Fruit fly (Drosophila melanogaster) whole organism, prepupa: Measurements from ENCODE around the gene CG32647.
A peak's percentile ranks its signal among the peaks of the same experiment; 100 is the strongest.

ENCODE experiments used
- Blimp-1 ChIP-seq: fragments of 200-800 bp; sonication (Bioruptor generic); optimal IDR thresholded peaks from 3 replicates; lab custom pipeline; 2017; ENCODE audit warnings: missing biosample characterization, missing genetic modification characterization, mild to moderate bottlenecking, moderate library complexity, missing genetic modification reagents
- CG10631 ChIP-seq: fragments of 200-800 bp; sonication (Bioruptor generic); optimal IDR thresholded peaks from 2 replicates; lab custom pipeline; 2016; ENCODE audit warnings: missing biosample characterization, missing genetic modification characterization
- CG10669 ChIP-seq: fragments of 200-800 bp; sonication (Bioruptor generic); optimal IDR thresholded peaks from 3 replicates; lab custom pipeline; 2018; ENCODE audit warnings: missing biosample characterization, mild to moderate bottlenecking, missing genetic modification characterization, moderate library complexity
- CG11294 ChIP-seq: fragments of 200-800 bp; sonication (Bioruptor generic); IDR thresholded peaks from 2 replicates; pipeline ENCODE4 v1.3.6; 2022; ENCODE audit warnings: missing biosample characterization, missing genetic modification characterization
- CG11902 ChIP-seq: fragments of 200-800 bp; sonication (Bioruptor generic); optimal IDR thresholded peaks from 3 replicates; lab custom pipeline; 2016; ENCODE audit warnings: missing biosample characterization, missing genetic modification characterization
- CG16779 ChIP-seq: fragments of 200-800 bp; sonication (Bioruptor generic); optimal IDR thresholded peaks from 3 replicates; lab custom pipeline; 2017; ENCODE audit warnings: missing biosample characterization, mild to moderate bottlenecking, missing genetic modification characterization
- CG31627 ChIP-seq: fragments of 200-800 bp; sonication (Bioruptor generic); optimal IDR thresholded peaks from 3 replicates; lab custom pipeline; 2016; ENCODE audit warnings: missing biosample characterization, missing genetic modification characterization
- CG32006 ChIP-seq: fragments of 200-800 bp; sonication (Bioruptor generic); optimal IDR thresholded peaks from 3 replicates; lab custom pipeline; 2017; ENCODE audit warnings: missing biosample characterization, mild to moderate bottlenecking, missing genetic modification characterization
- CG34406 ChIP-seq: fragments of 200-800 bp; sonication (Bioruptor generic); optimal IDR thresholded peaks from 3 replicates; lab custom pipeline; 2016; ENCODE audit warnings: missing biosample characterization, missing genetic modification characterization
- CG3919 ChIP-seq: fragments of 200-800 bp; sonication (Bioruptor generic); optimal IDR thresholded peaks from 3 replicates; lab custom pipeline; 2016; ENCODE audit warnings: missing biosample characterization, missing genetic modification characterization
- CG4318 ChIP-seq: fragments of 200-800 bp; sonication (Bioruptor generic); optimal IDR thresholded peaks from 3 replicates; lab custom pipeline; 2017; ENCODE audit warnings: missing biosample characterization, mild to moderate bottlenecking, missing genetic modification characterization
- CG6163 ChIP-seq: fragments of 200-800 bp; sonication (Bioruptor generic); IDR thresholded peaks from 3 replicates; pipeline ENCODE4 v1.3.6; 2022; ENCODE audit warnings: missing biosample characterization, missing genetic modification characterization
- CG6276 ChIP-seq: fragments of 200-800 bp; sonication (Bioruptor generic); optimal IDR thresholded peaks from 2 replicates; lab custom pipeline; 2017; ENCODE audit warnings: missing biosample characterization, mild to moderate bottlenecking, missing genetic modification characterization
- CG6792 ChIP-seq: fragments of 200-800 bp; sonication (Bioruptor generic); optimal IDR thresholded peaks from 3 replicates; lab custom pipeline; 2016; ENCODE audit warnings: missing biosample characterization, missing genetic modification characterization
- CG6808 ChIP-seq: fragments of 200-800 bp; sonication (Bioruptor generic); optimal IDR thresholded peaks from 3 replicates; lab custom pipeline; 2017; ENCODE audit warnings: missing biosample characterization, missing genetic modification characterization, mild to moderate bottlenecking, moderate library complexity, missing genetic modification reagents
- CG7368 ChIP-seq: fragments of 200-800 bp; sonication (Bioruptor generic); optimal IDR thresholded peaks from 3 replicates; lab custom pipeline; 2016; ENCODE audit warnings: missing biosample characterization, missing genetic modification characterization
- CG8319 ChIP-seq: fragments of 200-800 bp; sonication (Bioruptor generic); optimal IDR thresholded peaks from 3 replicates; lab custom pipeline; 2016; ENCODE audit warnings: missing biosample characterization, missing genetic modification characterization
- CG8632 ChIP-seq: fragments of 200-800 bp; sonication (Bioruptor generic); optimal IDR thresholded peaks from 3 replicates; lab custom pipeline; 2016; ENCODE audit warnings: missing biosample characterization, missing genetic modification characterization
- Eip75B ChIP-seq: fragments of 200-800 bp; sonication (Bioruptor generic); optimal IDR thresholded peaks from 3 replicates; lab custom pipeline; 2016; ENCODE audit warnings: missing biosample characterization, missing genetic modification characterization
- Eip78C ChIP-seq: fragments of 200-800 bp; sonication (Bioruptor generic); peaks from one replicate; lab custom pipeline; 2016; ENCODE audit warnings: missing biosample characterization, missing genetic modification characterization
- Ets21C ChIP-seq: fragments of 200-800 bp; sonication (Bioruptor generic); optimal IDR thresholded peaks from 3 replicates; lab custom pipeline; 2016; ENCODE audit warnings: missing biosample characterization, missing genetic modification characterization
- Ets96B ChIP-seq: fragments of 200-800 bp; optimal IDR thresholded peaks from 2 replicates; lab custom pipeline; 2019; ENCODE audit warnings: missing biosample characterization, mild to moderate bottlenecking, missing genetic modification characterization, moderate library complexity
- Gug ChIP-seq: fragments of 200-800 bp; sonication (Bioruptor generic); IDR thresholded peaks from 2 replicates; pipeline ENCODE4 v1.3.6; 2022; ENCODE audit warnings: missing biosample characterization, missing genetic modification characterization
- Hr38 ChIP-seq: sonication (Bioruptor generic); optimal IDR thresholded peaks from 2 replicates; lab custom pipeline; 2016; ENCODE audit warnings: missing biosample characterization, missing genetic modification characterization
- Hr39 ChIP-seq: fragments of 200-800 bp; sonication (Bioruptor generic); optimal IDR thresholded peaks from 2 replicates; lab custom pipeline; 2016; ENCODE audit warnings: missing biosample characterization, missing genetic modification characterization
- Hr4 ChIP-seq: fragments of 200-800 bp; sonication (Bioruptor generic); optimal IDR thresholded peaks from 3 replicates; lab custom pipeline; 2016; ENCODE audit warnings: missing biosample characterization, missing genetic modification characterization
- Lpt ChIP-seq: fragments of 200-800 bp; sonication (Bioruptor generic); optimal IDR thresholded peaks from 3 replicates; lab custom pipeline; 2016; ENCODE audit warnings: missing biosample characterization, missing genetic modification characterization
- OdsH ChIP-seq: fragments of 200-800 bp; sonication (Bioruptor generic); optimal IDR thresholded peaks from 3 replicates; lab custom pipeline; 2016; ENCODE audit warnings: missing biosample characterization, missing genetic modification characterization
- Sox102F ChIP-seq: fragments of 200-800 bp; sonication (Bioruptor generic); optimal IDR thresholded peaks from 2 replicates; lab custom pipeline; 2016; ENCODE audit warnings: missing biosample characterization, mild to moderate bottlenecking, missing genetic modification characterization
- Sox14 ChIP-seq: fragments of 200-800 bp; sonication (Bioruptor generic); optimal IDR thresholded peaks from 3 replicates; lab custom pipeline; 2016; ENCODE audit warnings: missing biosample characterization, missing genetic modification characterization
- achi ChIP-seq: fragments of 200-800 bp; sonication (Bioruptor generic); optimal IDR thresholded peaks from 3 replicates; lab custom pipeline; 2016; ENCODE audit warnings: missing biosample characterization, missing genetic modification characterization
- cyc ChIP-seq: fragments of 200-800 bp; sonication (Bioruptor generic); optimal IDR thresholded peaks from 3 replicates; lab custom pipeline; 2016; ENCODE audit warnings: missing biosample characterization, missing genetic modification characterization
- dac ChIP-seq: fragments of 200-800 bp; sonication (Bioruptor generic); optimal IDR thresholded peaks from 2 replicates; lab custom pipeline; 2017; ENCODE audit warnings: missing biosample characterization, mild to moderate bottlenecking, missing genetic modification characterization
- dsx ChIP-seq: fragments of 200-800 bp; optimal IDR thresholded peaks from 3 replicates; lab custom pipeline; 2019; ENCODE audit warnings: missing biosample characterization, mild to moderate bottlenecking, missing genetic modification characterization, moderate library complexity; ENCODE audit not compliant: poor library complexity, severe bottlenecking
- eg ChIP-seq: fragments of 200-800 bp; sonication (Bioruptor generic); IDR thresholded peaks from 3 replicates; pipeline ENCODE4 v1.3.6; 2022; ENCODE audit warnings: missing biosample characterization, missing genetic modification characterization
- fd59A ChIP-seq: fragments of 200-800 bp; sonication (Bioruptor generic); optimal IDR thresholded peaks from 2 replicates; lab custom pipeline; 2017; ENCODE audit warnings: missing biosample characterization, mild to moderate bottlenecking, missing genetic modification characterization, missing genetic modification reagents
- fkh ChIP-seq: fragments of 200-800 bp; sonication (Bioruptor generic); optimal IDR thresholded peaks from 3 replicates; lab custom pipeline; 2017; ENCODE audit warnings: missing biosample characterization, mild to moderate bottlenecking, missing genetic modification characterization, moderate library complexity
- lz ChIP-seq: fragments of 200-800 bp; sonication (Bioruptor generic); optimal IDR thresholded peaks from 3 replicates; lab custom pipeline; 2016; ENCODE audit warnings: missing biosample characterization, missing genetic modification characterization
- net ChIP-seq: fragments of 200-800 bp; sonication (Bioruptor generic); optimal IDR thresholded peaks from 3 replicates; lab custom pipeline; 2016; ENCODE audit warnings: missing biosample characterization, missing genetic modification characterization
- pdm3 ChIP-seq: fragments of 200-800 bp; sonication (Bioruptor generic); optimal IDR thresholded peaks from 3 replicates; lab custom pipeline; 2016; ENCODE audit warnings: missing biosample characterization, missing genetic modification characterization
- spab ChIP-seq: fragments of 200-800 bp; sonication (Bioruptor generic); optimal IDR thresholded peaks from 2 replicates; lab custom pipeline; 2017; ENCODE audit warnings: missing biosample characterization, mild to moderate bottlenecking, missing genetic modification characterization, missing genetic modification reagents
- ss ChIP-seq, 2 experiments: fragments of 200-800 bp; sonication (Bioruptor generic); optimal IDR thresholded peaks; 2 replicates in 1 of 2; 3 replicates in 1 of 2; lab custom pipeline; 2017 to 2018; ENCODE audit warnings: mild to moderate bottlenecking in 2 of 2, missing biosample characterization in 2 of 2, missing genetic modification characterization in 2 of 2, moderate library complexity in 1 of 2
- svp ChIP-seq: fragments of 200-800 bp; sonication (Bioruptor generic); peaks from one replicate; lab custom pipeline; 2016; ENCODE audit warnings: missing biosample characterization, missing genetic modification characterization
- topi ChIP-seq: fragments of 200-800 bp; sonication (Bioruptor generic); optimal IDR thresholded peaks from 3 replicates; lab custom pipeline; 2016; ENCODE audit warnings: missing biosample characterization, missing genetic modification characterization
- vri ChIP-seq: fragments of 200-800 bp; sonication (Bioruptor generic); optimal IDR thresholded peaks from 3 replicates; lab custom pipeline; 2016; ENCODE audit warnings: missing biosample characterization, mild to moderate bottlenecking, missing genetic modification characterization

Gene CG32647

dm6 chrX:12753602-12754347 lies 31.0 kb downstream of the CG32647 start (continued):
- TF ChIP-seq achi (GFP tag; lab: Kevin White, UChicago) = no peak
- TF ChIP-seq topi = no peak
- TF ChIP-seq eg (GFP tag; lab: Robert Waterston, UW) = peak; percentile 81
- TF ChIP-seq CG8632 (GFP tag; lab: Kevin White, UChicago) = peak; percentile 53
- TF ChIP-seq Blimp-1 (GFP tag; lab: Kevin White, UChicago) = no peak
- no peak for TF ChIP-seq Hr39 (GFP tag; lab: Kevin White, UChicago)
- no peak for TF ChIP-seq CG31627 (GFP tag; lab: Kevin White, UChicago)
- TF ChIP-seq CG10669 (GFP tag; lab: Kevin White, UChicago) = peak; percentile 31
- peak; percentile 36 for TF ChIP-seq CG6808 (GFP tag; lab: Kevin White, UChicago)
- TF ChIP-seq ss (GFP tag; optimal IDR thresholded peaks at IDR 0.05; lab: Kevin White, UChicago) = peak; percentile 47 to 84
- TF ChIP-seq CG8319 (GFP tag; lab: Kevin White, UChicago) = peak; percentile 28
- no peak for TF ChIP-seq lz (GFP tag; lab: Kevin White, UChicago)
- TF ChIP-seq CG3919 (GFP tag; lab: Kevin White, UChicago) = no peak
- TF ChIP-seq svp (GFP tag; lab: Kevin White, UChicago) = peak; percentile 96
- TF ChIP-seq cyc (GFP tag; lab: Kevin White, UChicago) = no peak
- no peak for TF ChIP-seq Hr38
- peak; percentile 32; the same call in 1 of the 2 replicates for TF ChIP-seq CG11294 (GFP tag; lab: Robert Waterston, UW)
- TF ChIP-seq Eip75B (GFP tag; lab: Kevin White, UChicago) = no peak

- TF ChIP-seq achi (GFP tag; lab: Kevin White, UChicago) (peak; percentile 99), pdm3 (peak; percentile 100), Ets21C (GFP tag; lab: Kevin White, UChicago) (peak; percentile 99), Hr39 (GFP tag; lab: Kevin White, UChicago) (peak; percentile 100), Eip78C (GFP tag; lab: Kevin White, UChicago) (peak; percentile 100), spab (GFP tag; lab: Kevin White, UChicago) (peak; percentile 100), Eip75B (GFP tag; lab: Kevin White, UChicago) (peak; percentile 100), Blimp-1 (GFP tag; lab: Kevin White, UChicago) (peak; percentile 98), dac (GFP tag; lab: Kevin White, UChicago) (peak; percentile 99), svp (GFP tag; lab: Kevin White, UChicago) (peak; percentile 100), CG10669 (GFP tag; lab: Kevin White, UChicago) (peak; percentile 100), Hr4 (peak; percentile 94), CG32006 (GFP tag; lab: Kevin White, UChicago) (peak; percentile 99), CG6808 (GFP tag; lab: Kevin White, UChicago) (peak; percentile 99), OdsH (GFP tag; lab: Kevin White, UChicago) (peak; percentile 100), CG10631 (GFP tag; lab: Kevin White, UChicago) (peak; percentile 100), CG4318 (GFP tag; lab: Kevin White, UChicago) (peak; percentile 98), Ets96B (tag; lab: Kevin White, UChicago) (peak; percentile 100), CG8319 (GFP tag; lab: Kevin White, UChicago) (peak; percentile 99), Sox14 (GFP tag; lab: Kevin White, UChicago) (peak; percentile 100), dsx (GFP tag; lab: Kevin White, UChicago) (peak; percentile 99), Sox102F (peak; percentile 100), Gug (GFP tag; lab: Robert Waterston, UW) (peak; percentile 99), CG11902 (peak; percentile 99), CG6792 (GFP tag; lab: Kevin White, UChicago) (peak; percentile 100), fd59A (peak; percentile 100), CG34406 (peak; percentile 100), CG8632 (GFP tag; lab: Kevin White, UChicago) (peak; percentile 100), CG6163 (GFP tag; lab: Robert Waterston, UW) (peak; percentile 100), CG7368 (GFP tag; lab: Kevin White, UChicago) (peak; percentile 99), net (GFP tag; lab: Kevin White, UChicago) (peak; percentile 100), vri (GFP tag; lab: Kevin White, UChicago) (peak; percentile 99), topi (peak; percentile 100), Lpt (peak; percentile 99), CG16779 (peak; percentile 97), fkh (GFP tag; lab: Kevin White, UChicago) (peak; percentile 94), CG3919 (GFP tag; lab: Kevin White, UChicago) (peak; percentile 100), Hr38 (peak; percentile 83), cyc (GFP tag; lab: Kevin White, UChicago) (peak; percentile 100), lz (GFP tag; lab: Kevin White, UChicago) (peak; percentile 99), CG6276 (GFP tag; lab: Kevin White, UChicago) (peak; percentile 99)
These were observed 32.6 kb downstream of the CG32647 start for dm6 chrX:12752196-12752595.
